Fruit fly (Drosophila melanogaster) whole organism, embryonic: ENCODE measurements around the gene Arl8.

Experiments used
- Blimp-1 ChIP-seq: fragments of 200-800 bp; sonication (Bioruptor generic); optimal IDR thresholded peaks from 3 replicates; lab custom pipeline; 2018; ENCODE audit warnings: missing biosample characterization, missing genetic modification characterization, mild to moderate bottlenecking, moderate library complexity, missing genetic modification reagents
- CG10209 ChIP-seq: fragments of 200-800 bp; sonication (Bioruptor generic); optimal IDR thresholded peaks from 3 replicates; lab custom pipeline; 2017; ENCODE audit warnings: missing biosample characterization, mild to moderate bottlenecking, missing genetic modification characterization, missing genetic modification reagents
- CG10274 ChIP-seq: fragments of 200-800 bp; sonication (Bioruptor generic); optimal IDR thresholded peaks from 3 replicates; lab custom pipeline; 2017; ENCODE audit warnings: missing biosample characterization, mild to moderate bottlenecking, missing genetic modification characterization
- CG12155 ChIP-seq: fragments of 200-800 bp; sonication (Bioruptor generic); optimal IDR thresholded peaks from 3 replicates; lab custom pipeline; 2016; ENCODE audit warnings: missing biosample characterization, missing genetic modification characterization
- CG12769 ChIP-seq: fragments of 200-800 bp; sonication (Bioruptor generic); optimal IDR thresholded peaks from 2 replicates; lab custom pipeline; 2019; ENCODE audit warnings: missing biosample characterization, mild to moderate bottlenecking, missing genetic modification characterization, moderate library complexity
- CG15514 ChIP-seq: fragments of 200-800 bp; sonication (Bioruptor generic); optimal IDR thresholded peaks from 3 replicates; lab custom pipeline; 2017; ENCODE audit warnings: missing biosample characterization, missing genetic modification characterization, mild to moderate bottlenecking, moderate library complexity, missing genetic modification reagents
- CG15601 ChIP-seq: fragments of 200-800 bp; sonication (Bioruptor generic); optimal IDR thresholded peaks from 3 replicates; lab custom pipeline; 2019; ENCODE audit warnings: missing biosample characterization, mild to moderate bottlenecking, missing genetic modification characterization, moderate library complexity
- CG2712 ChIP-seq: fragments of 200-800 bp; optimal IDR thresholded peaks from 3 replicates; lab custom pipeline; 2019; ENCODE audit warnings: missing biosample characterization, mild to moderate bottlenecking, missing genetic modification characterization, moderate library complexity
- CG2875 ChIP-seq: fragments of 200-800 bp; sonication (Bioruptor generic); optimal IDR thresholded peaks from 2 replicates; lab custom pipeline; 2017; ENCODE audit warnings: missing biosample characterization, mild to moderate bottlenecking, missing genetic modification characterization, missing genetic modification reagents
- CG3065 ChIP-seq: fragments of 200-800 bp; sonication (Bioruptor generic); optimal IDR thresholded peaks from 2 replicates; lab custom pipeline; 2016; ENCODE audit warnings: missing biosample characterization, missing genetic modification characterization
- CG31224 ChIP-seq: fragments of 200-800 bp; sonication (Bioruptor generic); IDR thresholded peaks from 2 replicates; pipeline ENCODE4 v1.3.6; 2022; ENCODE audit warnings: missing biosample characterization, missing genetic modification characterization
- CG33557 ChIP-seq: fragments of 200-800 bp; sonication (Bioruptor generic); optimal IDR thresholded peaks from 2 replicates; lab custom pipeline; 2019; ENCODE audit warnings: missing biosample characterization, mild to moderate bottlenecking, missing genetic modification characterization, moderate library complexity
- CG42726 ChIP-seq: fragments of 200-800 bp; sonication (Bioruptor generic); IDR thresholded peaks from 2 replicates; pipeline ENCODE4 v1.3.6; 2022; ENCODE audit warnings: missing biosample characterization, missing genetic modification characterization; ENCODE audit not compliant: partially characterized antibody
- CG4820 ChIP-seq: fragments of 200-800 bp; sonication (Bioruptor generic); optimal IDR thresholded peaks from 3 replicates; lab custom pipeline; 2016; ENCODE audit warnings: missing biosample characterization, missing genetic modification characterization
- CG6254 ChIP-seq: fragments of 200-800 bp; sonication (Bioruptor generic); optimal IDR thresholded peaks from 3 replicates; lab custom pipeline; 2017; ENCODE audit warnings: mild to moderate bottlenecking, missing biosample characterization, missing genetic modification reagents, missing genetic modification characterization
- CG7556 ChIP-seq: fragments of 200-800 bp; sonication (Bioruptor generic); optimal IDR thresholded peaks from 2 replicates; lab custom pipeline; 2017; ENCODE audit warnings: missing biosample characterization, mild to moderate bottlenecking, missing genetic modification characterization
- CG8281 ChIP-seq: fragments of 200-800 bp; sonication (Bioruptor generic); optimal IDR thresholded peaks from 2 replicates; lab custom pipeline; 2018; ENCODE audit warnings: missing biosample characterization, mild to moderate bottlenecking, missing genetic modification characterization, moderate library complexity
- D19B ChIP-seq: fragments of 200-800 bp; sonication (Bioruptor generic); optimal IDR thresholded peaks from 2 replicates; lab custom pipeline; 2017; ENCODE audit warnings: missing biosample characterization, mild to moderate bottlenecking, missing genetic modification characterization
- Dll ChIP-seq: fragments of 200-800 bp; sonication (Bioruptor generic); IDR thresholded peaks from 4 replicates; pipeline ENCODE4 v1.3.6; 2022; ENCODE audit warnings: missing biosample characterization, missing genetic modification characterization; ENCODE audit not compliant: partially characterized antibody
- Doc3 ChIP-seq: fragments of 200-800 bp; sonication (Bioruptor generic); IDR thresholded peaks from 3 replicates; pipeline ENCODE4 v1.3.6; 2022; ENCODE audit warnings: missing biosample characterization, missing genetic modification characterization; ENCODE audit not compliant: partially characterized antibody
- Ets97D ChIP-seq: fragments of 200-800 bp; sonication (Bioruptor generic); optimal IDR thresholded peaks from 3 replicates; lab custom pipeline; 2016; ENCODE audit warnings: missing biosample characterization, missing genetic modification characterization
- GATAe ChIP-seq: fragments of 200-800 bp; sonication (Bioruptor generic); conservative IDR thresholded peaks from 2 replicates; pipeline ENCODE4 v1.3.6; 2022; ENCODE audit warnings: missing biosample characterization, missing genetic modification characterization
- H15 ChIP-seq: fragments of 200-800 bp; sonication (Bioruptor generic); IDR thresholded peaks from 3 replicates; pipeline ENCODE4 v1.3.6; 2022; ENCODE audit warnings: missing biosample characterization, missing genetic modification characterization
- H2.0 ChIP-seq: fragments of 200-800 bp; sonication (Bioruptor generic); IDR thresholded peaks from 2 replicates; pipeline ENCODE4 v1.3.6; 2022; ENCODE audit warnings: missing biosample characterization, missing genetic modification characterization
- Lpt ChIP-seq: fragments of >200 bp; optimal IDR thresholded peaks from 2 replicates; lab custom pipeline; 2018; ENCODE audit warnings: missing biosample characterization, missing genetic modification characterization
- MTF-1 ChIP-seq: fragments of 200-800 bp; sonication (Bioruptor generic); optimal IDR thresholded peaks from 2 replicates; lab custom pipeline; 2018; ENCODE audit warnings: missing biosample characterization, mild to moderate bottlenecking, missing genetic modification characterization, borderline replicate concordance
- Ptx1 ChIP-seq: fragments of 200-800 bp; sonication (Bioruptor generic); IDR thresholded peaks from 2 replicates; pipeline ENCODE4 v1.3.6; 2022; ENCODE audit warnings: missing biosample characterization, missing genetic modification characterization
- Scr ChIP-seq: fragments of 200-800 bp; sonication (Bioruptor generic); IDR thresholded peaks from 2 replicates; pipeline ENCODE4 v1.3.6; 2022; ENCODE audit warnings: missing biosample characterization, missing genetic modification characterization; ENCODE audit not compliant: partially characterized antibody
- Sry-β ChIP-seq: fragments of 200-800 bp; sonication (Bioruptor generic); optimal IDR thresholded peaks from 2 replicates; lab custom pipeline; 2018; ENCODE audit warnings: missing biosample characterization, mild to moderate bottlenecking, missing genetic modification characterization, moderate library complexity
- TFAM ChIP-seq: fragments of 200-800 bp; sonication (Bioruptor generic); optimal IDR thresholded peaks from 2 replicates; lab custom pipeline; 2017; ENCODE audit warnings: missing biosample characterization, missing genetic modification characterization, inconsistent platforms
- abd-A ChIP-seq: fragments of 200-800 bp; sonication (Bioruptor generic); optimal IDR thresholded peaks from 3 replicates; lab custom pipeline; 2019; ENCODE audit warnings: missing biosample characterization, mild to moderate bottlenecking, missing genetic modification characterization, moderate library complexity
- az2 ChIP-seq: fragments of 200-800 bp; sonication (Bioruptor generic); optimal IDR thresholded peaks from 3 replicates; lab custom pipeline; 2016; ENCODE audit warnings: missing biosample characterization, missing genetic modification characterization
- bbx ChIP-seq: fragments of 200-800 bp; sonication (Bioruptor generic); IDR thresholded peaks from 2 replicates; pipeline ENCODE4 v1.3.6; 2022; ENCODE audit warnings: missing biosample characterization, missing genetic modification characterization; ENCODE audit not compliant: partially characterized antibody
- bowl ChIP-seq: fragments of 200-800 bp; sonication (Bioruptor generic); IDR thresholded peaks from 2 replicates; pipeline ENCODE4 v1.3.6; 2022; ENCODE audit warnings: missing biosample characterization, missing genetic modification characterization
- bsh ChIP-seq, 2 experiments: fragments of 200-800 bp; sonication (Bioruptor generic); optimal IDR thresholded peaks; 2 replicates each; lab custom pipeline; 2017 to 2018; ENCODE audit warnings: mild to moderate bottlenecking in 2 of 2, missing biosample characterization in 2 of 2, missing genetic modification characterization in 2 of 2, moderate library complexity in 1 of 2
- cwo ChIP-seq: fragments of 200-800 bp; sonication (Bioruptor generic); optimal IDR thresholded peaks from 3 replicates; lab custom pipeline; 2017; ENCODE audit warnings: missing biosample characterization, missing genetic modification characterization, mild to moderate bottlenecking, moderate library complexity, missing genetic modification reagents
- dpn ChIP-seq, 2 experiments: fragments of 200-800 bp; sonication (Bioruptor generic); optimal IDR thresholded peaks; 3 replicates each; lab custom pipeline; 2016; ENCODE audit warnings: missing biosample characterization in 2 of 2, missing genetic modification characterization in 2 of 2
- ftz-f1 ChIP-seq: fragments of 200-800 bp; sonication (Bioruptor generic); optimal IDR thresholded peaks from 2 replicates; lab custom pipeline; 2016; ENCODE audit warnings: missing biosample characterization, missing genetic modification characterization
- kni ChIP-seq: fragments of 200-800 bp; sonication (Bioruptor generic); optimal IDR thresholded peaks from 3 replicates; lab custom pipeline; 2017; ENCODE audit warnings: mild to moderate bottlenecking, missing biosample characterization, missing genetic modification reagents, missing genetic modification characterization
- maf-S ChIP-seq: fragments of 200-800 bp; sonication (Bioruptor generic); optimal IDR thresholded peaks from 2 replicates; lab custom pipeline; 2016; ENCODE audit warnings: missing biosample characterization, missing genetic modification characterization
- nerfin-1 ChIP-seq: fragments of 200-800 bp; sonication (Bioruptor generic); optimal IDR thresholded peaks from 3 replicates; lab custom pipeline; 2019; ENCODE audit warnings: missing biosample characterization, mild to moderate bottlenecking, missing genetic modification characterization, moderate library complexity
- otp ChIP-seq: fragments of 200-800 bp; sonication (Bioruptor generic); IDR thresholded peaks from 3 replicates; pipeline ENCODE4, ENCODE4 v1.3.6; 2022; ENCODE audit warnings: missing biosample characterization, missing genetic modification characterization
- row ChIP-seq: fragments of 200-800 bp; sonication (Bioruptor generic); IDR thresholded peaks from 3 replicates; pipeline ENCODE4 v1.3.6; 2022; ENCODE audit warnings: missing biosample characterization, missing genetic modification characterization
- sna ChIP-seq: fragments of 200-800 bp; sonication (Bioruptor generic); IDR thresholded peaks from 2 replicates; pipeline ENCODE4 v1.3.6; 2022; ENCODE audit warnings: missing biosample characterization, missing genetic modification characterization; ENCODE audit not compliant: partially characterized antibody
- so ChIP-seq: fragments of 200-800 bp; sonication (Bioruptor generic); IDR thresholded peaks from 3 replicates; pipeline ENCODE4 v1.3.6; 2022; ENCODE audit warnings: missing biosample characterization, missing genetic modification characterization
- ssp ChIP-seq: fragments of 200-800 bp; sonication (Bioruptor generic); IDR thresholded peaks from 2 replicates; pipeline ENCODE4 v1.3.6; 2022; ENCODE audit warnings: missing biosample characterization, missing genetic modification characterization
- yki ChIP-seq: fragments of >200 bp; optimal IDR thresholded peaks from 3 replicates; lab custom pipeline; 2018

Gene Arl8

DNA sequence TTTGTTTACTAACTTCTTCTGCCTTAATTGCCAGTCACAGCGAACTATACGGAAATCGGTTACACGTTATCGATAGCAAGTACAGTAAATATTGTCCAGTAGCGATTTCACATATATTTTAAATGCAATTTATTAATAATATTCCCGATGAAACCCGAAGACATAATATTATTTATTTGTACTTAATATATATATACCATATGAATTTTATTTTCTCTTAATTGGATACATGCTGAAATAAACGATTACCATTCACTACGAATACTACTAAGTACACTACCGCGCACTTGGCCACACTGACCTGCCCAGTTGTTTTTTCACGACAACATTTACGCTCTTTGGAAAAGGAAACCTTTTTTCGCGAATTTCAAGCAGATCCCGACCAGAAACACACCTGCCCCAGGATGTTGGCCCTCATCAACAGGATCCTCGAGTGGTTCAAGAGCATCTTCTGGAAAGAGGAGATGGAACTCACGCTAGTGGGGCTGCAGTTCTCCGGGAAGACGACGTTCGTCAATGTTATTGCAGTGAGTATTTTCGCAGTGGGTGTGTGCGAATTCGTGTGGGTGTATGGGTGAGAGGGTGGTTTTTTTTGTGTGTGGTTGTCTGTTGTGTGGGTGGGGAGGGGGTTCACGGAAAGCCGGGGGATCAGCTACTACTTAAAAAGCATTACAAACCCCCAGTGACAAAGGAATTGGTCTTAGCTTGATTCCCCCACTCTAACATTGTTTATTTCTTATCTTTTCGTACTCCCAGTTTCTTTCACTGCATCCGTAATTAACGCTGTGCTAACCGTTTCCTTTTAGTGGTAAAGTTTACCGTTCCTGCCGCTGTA is at the start of gene Arl8, which contains the start of gene CG9667:
TSS of gene Arl8 (plus strand) at position 290 of the 835 bp plus-strand sequence.
TSS of gene CG9667 (minus strand) at position 42 of the 835 bp plus-strand sequence.
- TF ChIP-seq Sry-β (GFP tag; lab: Kevin White, UChicago) = no peak
- TF ChIP-seq CG15514 (GFP tag; lab: Kevin White, UChicago) = peak; percentile 60
- peak; percentile 83 for TF ChIP-seq CG2712
- TF ChIP-seq Doc3 (GFP tag; lab: Robert Waterston, UW) = 0 out of 3 replicates have a peak, but pooled peaks have one; percentile 26
- TF ChIP-seq CG10274 (GFP tag; lab: Kevin White, UChicago) = no peak
- peak; percentile 50; the same call in 1 of the 3 replicates for TF ChIP-seq H15 (GFP tag; lab: Robert Waterston, UW)
- no peak; the same call in 1 of the 2 replicates for TF ChIP-seq sna (GFP tag; lab: Robert Waterston, UW)
- no peak for TF ChIP-seq TFAM (GFP tag; lab: Kevin White, UChicago)
- no peak for TF ChIP-seq abd-A (tag; lab: Kevin White, UChicago)
- no peak for TF ChIP-seq GATAe (GFP tag; lab: Robert Waterston, UW)
- peak; percentile 28 for TF ChIP-seq D19B (GFP tag; lab: Kevin White, UChicago)
- TF ChIP-seq kni (GFP tag; lab: Kevin White, UChicago) = peak; percentile 33
- peak; percentile 56 for TF ChIP-seq ssp
- TF ChIP-seq CG31224 (GFP tag; lab: Robert Waterston, UW) = peak; percentile 53
- TF ChIP-seq bsh (GFP tag; optimal IDR thresholded peaks at IDR 0.05; lab: Kevin White, UChicago) = peak in 1 of 2 experiments; percentile 68
- TF ChIP-seq CG33557 (GFP tag; lab: Kevin White, UChicago) = peak; percentile 19
- peak; percentile 60 for TF ChIP-seq Blimp-1 (GFP tag; lab: Kevin White, UChicago)
- TF ChIP-seq otp (GFP tag; lab: Robert Waterston, UW) = no peak
- TF ChIP-seq CG2875 (GFP tag; lab: Kevin White, UChicago) = no peak
- peak; percentile 78 for TF ChIP-seq Ptx1 (GFP tag; lab: Robert Waterston, UW)
- TF ChIP-seq Scr = peak; percentile 50
- peak; percentile 22 for TF ChIP-seq yki (lab: Kevin White, UChicago)
- no peak for TF ChIP-seq CG42726 (GFP tag; lab: Robert Waterston, UW)
- no peak for TF ChIP-seq maf-S (GFP tag; lab: Kevin White, UChicago)
- peak; percentile 50 for TF ChIP-seq nerfin-1 (tag; lab: Kevin White, UChicago)
- TF ChIP-seq so (GFP tag; lab: Robert Waterston, UW) = no peak
- no peak for TF ChIP-seq bowl
- TF ChIP-seq dpn (GFP tag; optimal IDR thresholded peaks at IDR 0.05; lab: Kevin White, UChicago) = peak in 1 of 2 experiments; percentile 70
- peak; percentile 64 for TF ChIP-seq CG4820 (GFP tag; lab: Kevin White, UChicago)
- TF ChIP-seq az2 (GFP tag; lab: Kevin White, UChicago) = peak; percentile 63
- TF ChIP-seq MTF-1 (GFP tag; lab: Kevin White, UChicago) = no peak
- TF ChIP-seq row = peak; percentile 92
- TF ChIP-seq Ets97D (GFP tag; lab: Kevin White, UChicago) = peak; percentile 38
- peak; percentile 32; the same call in 1 of the 2 replicates for TF ChIP-seq H2.0 (GFP tag; lab: Robert Waterston, UW)
- peak; percentile 47; the same call in 2 of the 4 replicates for TF ChIP-seq Dll
- TF ChIP-seq CG7556 = peak; percentile 41
- peak; percentile 61 for TF ChIP-seq CG12155 (GFP tag; lab: Kevin White, UChicago)
- peak; percentile 59 for TF ChIP-seq CG10209 (GFP tag; lab: Kevin White, UChicago)
- peak; percentile 56 for TF ChIP-seq CG12769 (tag; lab: Kevin White, UChicago)
- peak; percentile 28 for TF ChIP-seq CG3065 (GFP tag; lab: Kevin White, UChicago)
- TF ChIP-seq CG15601 = peak; percentile 70
- TF ChIP-seq CG8281 (tag; lab: Kevin White, UChicago) = peak; percentile 14
- peak; percentile 15 for TF ChIP-seq cwo
- 0 out of 2 replicates have a peak, but pooled peaks have one; percentile 9 for TF ChIP-seq bbx
- TF ChIP-seq Lpt = no peak
- TF ChIP-seq CG6254 (GFP tag; lab: Kevin White, UChicago) = no peak
- TF ChIP-seq ftz-f1 = no peak
